Worm (Caenorhabditis elegans) whole organism, late embryonic: Measurements from ENCODE around the gene lin-25.

Source experiments
- C38D4.7 ChIP-seq: fragments of 200-800 bp; sonication (Bioruptor generic); optimal IDR thresholded peaks from 2 replicates; lab custom pipeline; 2018; ENCODE audit warnings: mild to moderate bottlenecking, missing genetic modification characterization, moderate library complexity, missing compliant biosample characterization
- F13H6.1 ChIP-seq: sonication (generic microtip); optimal IDR thresholded peaks from 2 replicates; lab custom pipeline; 2016; ENCODE audit warnings: missing genetic modification characterization, missing compliant biosample characterization
- K02D7.2 ChIP-seq: sonication (generic microtip); optimal IDR thresholded peaks from 2 replicates; lab custom pipeline; 2017; ENCODE audit warnings: mild to moderate bottlenecking, missing genetic modification characterization, missing compliant biosample characterization
- K09A11.1 ChIP-seq: sonication (generic microtip); optimal IDR thresholded peaks from 2 replicates; lab custom pipeline; 2017; ENCODE audit warnings: antibody characterized with exemption, mild to moderate bottlenecking, missing genetic modification characterization, missing compliant biosample characterization; ENCODE audit not compliant: insufficient read depth
- T23F11.4 ChIP-seq: fragments of 200-800 bp; sonication (Bioruptor generic); optimal IDR thresholded peaks from 2 replicates; lab custom pipeline; 2018; ENCODE audit warnings: mild to moderate bottlenecking, missing genetic modification characterization, missing compliant biosample characterization
- ahr-1 ChIP-seq: sonication (generic microtip); optimal IDR thresholded peaks from 2 replicates; lab custom pipeline; 2016; ENCODE audit warnings: missing genetic modification characterization, missing compliant biosample characterization
- ceh-14 ChIP-seq: sonication (generic microtip); optimal IDR thresholded peaks from 2 replicates; lab custom pipeline; 2016; ENCODE audit warnings: missing genotype, missing genetic modification characterization, missing compliant biosample characterization
- ceh-18 ChIP-seq: sonication (generic microtip); optimal IDR thresholded peaks from 2 replicates; lab custom pipeline; 2016; ENCODE audit warnings: missing genetic modification characterization, missing compliant biosample characterization
- ceh-2 ChIP-seq: sonication (generic microtip); optimal IDR thresholded peaks from 2 replicates; lab custom pipeline; 2016; ENCODE audit warnings: missing genotype, missing genetic modification characterization, missing compliant biosample characterization
- ceh-31 ChIP-seq: sonication (generic microtip); optimal IDR thresholded peaks from 2 replicates; lab custom pipeline; 2016; ENCODE audit warnings: missing genetic modification characterization, missing compliant biosample characterization
- ceh-45 ChIP-seq: fragments of 200-800 bp; sonication (Bioruptor generic); IDR thresholded peaks from 2 replicates; pipeline ENCODE4 v1.3.6; 2022; ENCODE audit warnings: missing genetic modification reagents, missing genetic modification characterization, missing compliant biosample characterization
- ceh-48 ChIP-seq: sonication (generic microtip); optimal IDR thresholded peaks from 2 replicates; lab custom pipeline; 2016; ENCODE audit warnings: missing genetic modification characterization, inconsistent platforms, missing compliant biosample characterization
- che-1 ChIP-seq: sonication (generic microtip); optimal IDR thresholded peaks from 2 replicates; lab custom pipeline; 2016; ENCODE audit warnings: mild to moderate bottlenecking, missing genetic modification characterization, missing compliant biosample characterization
- elt-4 ChIP-seq: sonication (generic microtip); optimal IDR thresholded peaks from 2 replicates; lab custom pipeline; 2016; ENCODE audit warnings: missing genetic modification characterization, missing compliant biosample characterization
- ets-4 ChIP-seq: sonication (generic microtip); optimal IDR thresholded peaks from 2 replicates; lab custom pipeline; 2016; ENCODE audit warnings: missing genetic modification characterization, missing compliant biosample characterization
- fax-1 ChIP-seq: sonication (generic microtip); optimal IDR thresholded peaks from 2 replicates; lab custom pipeline; 2016; ENCODE audit warnings: missing genotype, missing genetic modification characterization, missing compliant biosample characterization
- fkh-6 ChIP-seq: sonication (generic microtip); optimal IDR thresholded peaks from 2 replicates; lab custom pipeline; 2016; ENCODE audit warnings: missing genetic modification characterization, missing compliant biosample characterization
- hlh-15 ChIP-seq: sonication (generic microtip); optimal IDR thresholded peaks from 2 replicates; lab custom pipeline; 2016; ENCODE audit warnings: missing genetic modification characterization, missing compliant biosample characterization
- hlh-30 ChIP-seq: sonication (generic microtip); optimal IDR thresholded peaks from 2 replicates; lab custom pipeline; 2017; ENCODE audit warnings: antibody characterized with exemption, missing genetic modification characterization, missing compliant biosample characterization; ENCODE audit not compliant: insufficient read depth
- hlh-8 ChIP-seq: sonication (generic microtip); optimal IDR thresholded peaks from 2 replicates; lab custom pipeline; 2016; ENCODE audit warnings: missing genotype, missing genetic modification characterization, missing compliant biosample characterization
- lim-6 ChIP-seq: sonication (generic microtip); optimal IDR thresholded peaks from 2 replicates; lab custom pipeline; 2016; ENCODE audit warnings: missing genetic modification characterization, missing compliant biosample characterization
- lin-11 ChIP-seq: fragments of 200-800 bp; sonication (Bioruptor generic); optimal IDR thresholded peaks from 2 replicates; lab custom pipeline; 2018; ENCODE audit warnings: mild to moderate bottlenecking, missing genetic modification characterization, missing compliant biosample characterization
- npax-4 ChIP-seq: sonication (generic microtip); optimal IDR thresholded peaks from 2 replicates; lab custom pipeline; 2016; ENCODE audit warnings: missing genetic modification characterization, missing compliant biosample characterization
- pat-9 ChIP-seq: fragments of 200-800 bp; sonication (Bioruptor generic); optimal IDR thresholded peaks from 2 replicates; lab custom pipeline; 2018; ENCODE audit warnings: mild to moderate bottlenecking, missing genetic modification characterization, moderate library complexity, missing compliant biosample characterization
- pha-2 ChIP-seq: sonication (generic microtip); optimal IDR thresholded peaks from 2 replicates; lab custom pipeline; 2017; ENCODE audit warnings: mild to moderate bottlenecking, missing genetic modification characterization, missing compliant biosample characterization
- pha-4 ChIP-seq: fragments of 150-350 bp; optimal IDR thresholded peaks from 2 replicates; lab custom pipeline; 2018; ENCODE audit warnings: missing biosample characterization, missing genetic modification reagents, missing genetic modification characterization
- pqm-1 ChIP-seq: sonication (generic microtip); optimal IDR thresholded peaks from 2 replicates; lab custom pipeline; 2016; ENCODE audit warnings: missing genetic modification characterization, missing compliant biosample characterization
- pros-1 ChIP-seq: fragments of 150-350 bp; optimal IDR thresholded peaks from 2 replicates; lab custom pipeline; 2014; ENCODE audit warnings: missing biosample characterization, missing genetic modification reagents, missing genetic modification characterization
- sox-2 ChIP-seq: fragments of 200-800 bp; sonication (Bioruptor generic); IDR thresholded peaks from 2 replicates; pipeline ENCODE4 v1.3.6; 2022; ENCODE audit warnings: missing genetic modification reagents, missing genetic modification characterization, missing compliant biosample characterization
- syd-9 ChIP-seq: sonication (generic microtip); optimal IDR thresholded peaks from 2 replicates; lab custom pipeline; 2016; ENCODE audit warnings: mild to moderate bottlenecking, missing genetic modification characterization, moderate library complexity, missing compliant biosample characterization
- tbx-7 ChIP-seq: sonication (generic microtip); optimal IDR thresholded peaks from 2 replicates; lab custom pipeline; 2016; ENCODE audit warnings: missing genotype, missing genetic modification characterization, missing compliant biosample characterization
- ttx-3 ChIP-seq: sonication (generic microtip); optimal IDR thresholded peaks from 2 replicates; lab custom pipeline; 2016; ENCODE audit warnings: missing genetic modification reagents, missing genetic modification characterization, missing compliant biosample characterization
- unc-42 ChIP-seq: sonication (generic microtip); optimal IDR thresholded peaks from 2 replicates; lab custom pipeline; 2016; ENCODE audit warnings: missing genotype, missing genetic modification characterization, missing compliant biosample characterization
- unc-55 ChIP-seq: sonication (generic microtip); optimal IDR thresholded peaks from 2 replicates; lab custom pipeline; 2017; ENCODE audit warnings: missing biosample characterization, missing genetic modification reagents, missing genetic modification characterization

Gene lin-25

ce11 chrV:12697364-12697901 is 47.7 kb downstream of the lin-25 start, which contains the start of gene istr-1:
TSS of gene istr-1 (plus strand) at chrV:12697858.
- TF ChIP-seq hlh-30 (tag; lab: Kevin White, UChicago) (peak; percentile 21), ceh-2 (tag; lab: Kevin White, UChicago) (no peak)

- TF ChIP-seq ceh-14 = no peak
- peak; percentile 86 for TF ChIP-seq unc-42 (tag; lab: Kevin White, UChicago)
- no peak for TF ChIP-seq ets-4 (tag; lab: Kevin White, UChicago)
Observed at ce11 chrV:12701613-12702012, 51.9 kb downstream of the lin-25 start.

- TF ChIP-seq tbx-7 (tag; lab: Kevin White, UChicago) = no peak
- no peak for TF ChIP-seq pha-2 (tag; lab: Kevin White, UChicago)
- no peak for TF ChIP-seq fkh-6 (tag; lab: Kevin White, UChicago)
- no peak for TF ChIP-seq T23F11.4 (GFP tag; lab: Kevin White, UChicago)
- TF ChIP-seq pros-1 (tag; lab: Kevin White, UChicago) = no peak
- TF ChIP-seq ets-4 (tag; lab: Kevin White, UChicago) = no peak
- no peak for TF ChIP-seq ceh-2 (tag; lab: Kevin White, UChicago)
- no peak for TF ChIP-seq pat-9 (tag; lab: Kevin White, UChicago)
- no peak for TF ChIP-seq che-1 (tag; lab: Kevin White, UChicago)
- TF ChIP-seq syd-9 = no peak
- TF ChIP-seq K02D7.2 (tag; lab: Kevin White, UChicago) = no peak
- no peak for TF ChIP-seq pqm-1 (tag; lab: Kevin White, UChicago)
- TF ChIP-seq pha-4 (tag; lab: Kevin White, UChicago) = no peak
- TF ChIP-seq lin-11 (tag; lab: Kevin White, UChicago) = no peak
- TF ChIP-seq ceh-48 (tag; lab: Kevin White, UChicago) = no peak
- no peak for TF ChIP-seq K09A11.1 (tag; lab: Kevin White, UChicago)
- no peak for TF ChIP-seq hlh-15 (tag; lab: Kevin White, UChicago)
- TF ChIP-seq hlh-8 (tag; lab: Kevin White, UChicago) = no peak
- TF ChIP-seq ttx-3 = no peak
- TF ChIP-seq, all 69 proteins: peak for 0
Observed at ce11 chrV:12704077-12704476, 54.4 kb downstream of the lin-25 start, which contains the start of gene R11D1.1. TSS of gene R11D1.1 (plus strand) at chrV:12704377.

ce11 chrV:12706511-12706910 is 56.8 kb downstream of the lin-25 start:
- no peak for TF ChIP-seq unc-55
- TF ChIP-seq unc-42 (tag; lab: Kevin White, UChicago) = no peak
- TF ChIP-seq C38D4.7 = no peak
- no peak for TF ChIP-seq ceh-18 (tag; lab: Kevin White, UChicago)
- TF ChIP-seq lim-6 (tag; lab: Kevin White, UChicago) = no peak
- TF ChIP-seq sox-2 = no peak
- no peak for TF ChIP-seq ahr-1 (tag; lab: Kevin White, UChicago)
- TF ChIP-seq fax-1 (tag; lab: Kevin White, UChicago) = no peak
- no peak for TF ChIP-seq ceh-31
- TF ChIP-seq elt-4 (tag; lab: Kevin White, UChicago) = no peak
- TF ChIP-seq pqm-1 (tag; lab: Kevin White, UChicago) = no peak
- no peak for TF ChIP-seq F13H6.1
- TF ChIP-seq fkh-6 (tag; lab: Kevin White, UChicago) = no peak
- no peak for TF ChIP-seq ceh-45 (GFP tag; lab: Robert Waterston, UW)

ce11 chrV:12708305-12708704 is 58.6 kb downstream of the lin-25 start, which contains the start of gene R11D1.2:
TSS of gene R11D1.2 (plus strand) at chrV:12708605.
- no peak for TF ChIP-seq npax-4
